Fruit fly (Drosophila melanogaster) whole organism, pupa: ENCODE data around the gene Muc12Ea.

ENCODE experiments used
- CG12605 ChIP-seq: fragments of 200-800 bp; sonication (Bioruptor generic); IDR thresholded peaks from 2 replicates; pipeline ENCODE4 v1.3.6; 2022; ENCODE audit warnings: missing biosample characterization, missing genetic modification characterization
- CG13204 ChIP-seq: fragments of 200-800 bp; sonication (Bioruptor generic); optimal IDR thresholded peaks from 2 replicates; lab custom pipeline; 2018; ENCODE audit warnings: missing biosample characterization, mild to moderate bottlenecking, missing genetic modification characterization, moderate library complexity
- CG15710 ChIP-seq: fragments of 200-800 bp; sonication (Bioruptor generic); optimal IDR thresholded peaks from 2 replicates; lab custom pipeline; 2018; ENCODE audit warnings: missing biosample characterization, mild to moderate bottlenecking, missing genetic modification characterization, moderate library complexity
- CG4496 ChIP-seq: fragments of 200-800 bp; sonication (Bioruptor generic); IDR thresholded peaks from 3 replicates; pipeline ENCODE4 v1.3.6; 2022; ENCODE audit warnings: missing biosample characterization, missing genetic modification characterization
- CG8159 ChIP-seq: fragments of 200-800 bp; sonication (Bioruptor generic); optimal IDR thresholded peaks from 3 replicates; lab custom pipeline; 2018; ENCODE audit warnings: missing biosample characterization, mild to moderate bottlenecking, missing genetic modification characterization, moderate library complexity
- CG8301 ChIP-seq: fragments of 200-800 bp; sonication (Bioruptor generic); optimal IDR thresholded peaks from 2 replicates; lab custom pipeline; 2018; ENCODE audit warnings: missing biosample characterization, mild to moderate bottlenecking, missing genetic modification characterization
- CG9948 ChIP-seq: fragments of 200-800 bp; sonication (Bioruptor generic); optimal IDR thresholded peaks from 2 replicates; lab custom pipeline; 2018; ENCODE audit warnings: missing biosample characterization, mild to moderate bottlenecking, missing genetic modification characterization, moderate library complexity
- EcR ChIP-seq: fragments of 200-800 bp; sonication (Bioruptor generic); optimal IDR thresholded peaks from 3 replicates; lab custom pipeline; 2019; ENCODE audit warnings: missing biosample characterization, missing genetic modification characterization, mild to moderate bottlenecking, moderate library complexity, missing genetic modification reagents
- Ets98B ChIP-seq: fragments of 200-800 bp; sonication (Bioruptor generic); IDR thresholded peaks from 2 replicates; pipeline ENCODE4 v1.3.6; 2022; ENCODE audit warnings: missing biosample characterization, missing genetic modification characterization
- Pif1B ChIP-seq: fragments of 200-800 bp; sonication (Bioruptor generic); optimal IDR thresholded peaks from 3 replicates; lab custom pipeline; 2016; ENCODE audit warnings: missing biosample characterization, missing genetic modification characterization
- rn ChIP-seq: fragments of 200-800 bp; sonication (Bioruptor generic); IDR thresholded peaks from 2 replicates; pipeline ENCODE4 v1.3.6; 2022; ENCODE audit warnings: missing biosample characterization, missing genetic modification characterization

- no peak for TF ChIP-seq CG15710
- TF ChIP-seq CG9948 (tag; lab: Kevin White, UChicago) = no peak
- TF ChIP-seq CG12605 (GFP tag; lab: Robert Waterston, UW) = no peak
- TF ChIP-seq CG8159 (tag; lab: Kevin White, UChicago) = no peak
- no peak for TF ChIP-seq Pif1B (GFP tag; lab: Kevin White, UChicago)
- TF ChIP-seq EcR (GFP tag; lab: Kevin White, UChicago) = no peak
- no peak for TF ChIP-seq CG8301 (tag; lab: Kevin White, UChicago)
- TF ChIP-seq CG13204 = no peak
- TF ChIP-seq Ets98B (GFP tag; lab: Robert Waterston, UW) = no peak
- no peak for TF ChIP-seq rn
- no peak for TF ChIP-seq CG4496 (GFP tag; lab: Robert Waterston, UW)
These were observed 16.7 kb upstream of the Muc12Ea start, which contains the start of the genes CG46317 and Tat for dm6 chrX:14260863-14261262.
